Fruit fly (Drosophila melanogaster): ENCODE results near the gene CG14011.
A peak's percentile ranks its signal among the peaks of the same experiment; 100 is the strongest.

The CG14011 gene

dm6 chr2L:5610108-5610507, 29.2 kb upstream of the CG14011 start:
- TF ChIP-seq CG8159 (tag; optimal IDR thresholded peaks at IDR 0.05) (peak; percentile 0), D1 (tag; optimal IDR thresholded peaks at IDR 0.05) (no peak)

DNA sequence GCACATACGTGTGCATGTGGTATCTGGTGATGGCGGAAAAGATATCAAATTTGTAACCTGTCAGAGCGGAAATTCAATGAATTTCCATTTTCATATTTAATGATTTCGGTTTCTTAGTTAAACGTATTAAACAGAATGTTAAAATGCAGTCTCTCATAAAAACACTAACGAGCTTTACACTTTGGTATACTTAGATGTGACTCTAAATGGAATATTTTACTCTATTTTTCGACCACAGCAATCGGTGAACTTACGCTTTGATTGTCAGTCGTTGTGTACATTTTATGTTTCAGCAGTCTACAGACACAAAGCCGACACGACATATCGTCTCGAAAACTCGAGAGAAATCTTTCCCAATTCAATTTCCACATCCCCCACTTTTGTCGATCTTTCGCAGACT, 15.6 kb upstream of the CG14011 start, which contains the start of gene CG18266:
Gene CG18266, plus strand, starts transcription at position 301 of the 400 bp plus-strand sequence.
- TF ChIP-seq CG4496 (GFP tag; IDR thresholded peaks at IDR 0.05) = no peak
- TF ChIP-seq Snoo (tag; optimal IDR thresholded peaks at IDR 0.05) = no peak
- no peak for TF ChIP-seq CG12605 (GFP tag; IDR thresholded peaks at IDR 0.05)
- no peak for TF ChIP-seq CG9948 (tag; optimal IDR thresholded peaks at IDR 0.05)
- no peak for TF ChIP-seq Ets98B (GFP tag; IDR thresholded peaks at IDR 0.05)
- TF ChIP-seq CG32121 (GFP tag; IDR thresholded peaks at IDR 0.05) = no peak
- TF ChIP-seq gl (tag; optimal IDR thresholded peaks at IDR 0.05) = no peak
- TF ChIP-seq CG34367 (tag; optimal IDR thresholded peaks at IDR 0.05) = no peak
- no peak for TF ChIP-seq CG8301 (tag; optimal IDR thresholded peaks at IDR 0.05)
- TF ChIP-seq CG8159 (tag; optimal IDR thresholded peaks at IDR 0.05) = no peak
- no peak for TF ChIP-seq D1 (tag; optimal IDR thresholded peaks at IDR 0.05)
- no peak for TF ChIP-seq CG14655 (GFP tag; optimal IDR thresholded peaks at IDR 0.05)

dm6 chr2L:5593839-5594238, 12.9 kb upstream of the CG14011 start:
- no peak for TF ChIP-seq CG10348 (GFP tag; IDR thresholded peaks at IDR 0.05)
- TF ChIP-seq rn (GFP tag; IDR thresholded peaks at IDR 0.05) = no peak
- no peak for TF ChIP-seq CG9948 (tag; optimal IDR thresholded peaks at IDR 0.05)
- TF ChIP-seq CG32121 (GFP tag; IDR thresholded peaks at IDR 0.05) = no peak

DNA sequence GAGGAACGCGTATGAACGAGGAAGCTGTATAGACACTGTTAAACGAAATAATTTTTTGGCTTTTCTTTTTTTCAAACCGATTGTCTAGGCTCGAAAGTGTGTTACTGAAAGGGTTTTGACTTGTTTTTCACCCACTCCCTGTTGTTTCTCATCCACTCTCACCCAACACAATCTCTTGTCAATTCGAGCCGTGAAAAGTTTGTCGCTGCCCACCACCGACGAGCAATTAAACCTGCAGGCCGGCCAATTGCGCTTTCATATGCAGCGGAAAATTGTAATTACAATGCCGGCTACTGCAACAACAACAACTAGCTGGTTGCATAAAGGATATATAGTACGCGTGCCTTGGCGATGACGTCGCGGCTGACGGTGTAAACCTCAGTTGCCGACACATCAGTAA, 7.4 kb upstream of the CG14011 start, which contains the start of gene CG7251:
Gene CG7251, minus strand, starts transcription at position 101 of the 400 bp plus-strand sequence.
- TF ChIP-seq CG10348 (GFP tag; IDR thresholded peaks at IDR 0.05) (no peak), rn (GFP tag; IDR thresholded peaks at IDR 0.05) (no peak), CG13204 (GFP tag; optimal IDR thresholded peaks at IDR 0.05) (no peak), EcR (GFP tag; optimal IDR thresholded peaks at IDR 0.05) (no peak), gl (tag; optimal IDR thresholded peaks at IDR 0.05) (no peak), CG8301 (tag; optimal IDR thresholded peaks at IDR 0.05) (no peak), Pif1B (GFP tag; optimal IDR thresholded peaks at IDR 0.05) (no peak), CG32121 (GFP tag; IDR thresholded peaks at IDR 0.05) (no peak), CG12605 (GFP tag; IDR thresholded peaks at IDR 0.05) (no peak), CG8159 (tag; optimal IDR thresholded peaks at IDR 0.05) (no peak), CG4496 (GFP tag; IDR thresholded peaks at IDR 0.05) (no peak), CG9948 (tag; optimal IDR thresholded peaks at IDR 0.05) (no peak), CG14655 (GFP tag; optimal IDR thresholded peaks at IDR 0.05) (no peak), CG34367 (tag; optimal IDR thresholded peaks at IDR 0.05) (no peak), CG17806 (tag; optimal IDR thresholded peaks at IDR 0.05) (no peak)

DNA sequence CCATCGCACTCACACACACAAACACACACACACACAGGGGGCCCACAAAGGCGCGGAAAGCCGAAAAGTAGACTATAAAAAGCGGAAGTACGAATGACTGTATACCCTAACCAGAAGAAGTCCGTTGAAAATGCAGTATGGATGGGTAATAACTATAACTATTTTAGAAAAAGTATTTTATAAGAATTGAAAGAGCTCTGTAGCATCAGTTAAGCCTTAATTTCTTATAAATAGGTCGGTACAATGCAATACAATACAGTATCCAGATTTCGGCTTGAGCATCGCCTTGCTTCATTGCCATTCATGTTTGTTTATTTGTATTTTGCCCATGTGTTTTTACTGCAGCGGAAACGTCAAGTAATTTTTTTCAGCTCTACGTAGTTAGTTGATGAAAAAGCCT, 11.4 kb downstream of the CG14011 start:
- TF ChIP-seq Ets98B (GFP tag; IDR thresholded peaks at IDR 0.05) (peak; percentile 43; the same call in 1 of the 2 replicates), CG13204 (GFP tag; optimal IDR thresholded peaks at IDR 0.05) (no peak), fd96Ca (GFP tag; IDR thresholded peaks at IDR 0.05) (peak; percentile 49; the same call in 2 of the 3 replicates), CG12605 (GFP tag; IDR thresholded peaks at IDR 0.05) (no peak), Pif1B (GFP tag; optimal IDR thresholded peaks at IDR 0.05) (peak; percentile 26), CG4496 (GFP tag; IDR thresholded peaks at IDR 0.05) (no peak), Pif1A (GFP tag; optimal IDR thresholded peaks at IDR 0.05) (peak; percentile 30), CG14655 (GFP tag; optimal IDR thresholded peaks at IDR 0.05) (peak; percentile 48), gl (tag; optimal IDR thresholded peaks at IDR 0.05) (no peak), CG34367 (tag; optimal IDR thresholded peaks at IDR 0.05) (no peak), CG8301 (tag; optimal IDR thresholded peaks at IDR 0.05) (no peak), CG9948 (tag; optimal IDR thresholded peaks at IDR 0.05) (no peak), Snoo (tag; optimal IDR thresholded peaks at IDR 0.05) (no peak), CG10348 (GFP tag; IDR thresholded peaks at IDR 0.05) (no peak), rn (GFP tag; IDR thresholded peaks at IDR 0.05) (no peak), CG32121 (GFP tag; IDR thresholded peaks at IDR 0.05) (no peak), CG17806 (tag; optimal IDR thresholded peaks at IDR 0.05) (no peak), CG15710 (tag; optimal IDR thresholded peaks at IDR 0.05) (peak; percentile 57), EcR (GFP tag; optimal IDR thresholded peaks at IDR 0.05) (no peak), CG8159 (tag; optimal IDR thresholded peaks at IDR 0.05) (peak; percentile 62), D1 (tag; optimal IDR thresholded peaks at IDR 0.05) (no peak)

- TF ChIP-seq rn (GFP tag; IDR thresholded peaks at IDR 0.05) (peak; percentile 40; the same call in 1 of the 2 replicates), fd96Ca (GFP tag; IDR thresholded peaks at IDR 0.05) (peak; percentile 44; the same call in 1 of the 3 replicates), CG10348 (GFP tag; IDR thresholded peaks at IDR 0.05) (no peak), CG4496 (GFP tag; IDR thresholded peaks at IDR 0.05) (peak; percentile 89), CG13204 (GFP tag; optimal IDR thresholded peaks at IDR 0.05) (no peak), CG8159 (tag; optimal IDR thresholded peaks at IDR 0.05) (peak; percentile 71), Pif1B (GFP tag; optimal IDR thresholded peaks at IDR 0.05) (peak; percentile 0), CG15710 (tag; optimal IDR thresholded peaks at IDR 0.05) (peak; percentile 64), CG34367 (tag; optimal IDR thresholded peaks at IDR 0.05) (peak; percentile 30), D1 (tag; optimal IDR thresholded peaks at IDR 0.05) (no peak), Ets98B (GFP tag; IDR thresholded peaks at IDR 0.05) (peak; percentile 84), CG17806 (tag; optimal IDR thresholded peaks at IDR 0.05) (peak; percentile 60), gl (tag; optimal IDR thresholded peaks at IDR 0.05) (no peak), CG14655 (GFP tag; optimal IDR thresholded peaks at IDR 0.05) (peak; percentile 63), EcR (GFP tag; optimal IDR thresholded peaks at IDR 0.05) (no peak), CG12605 (GFP tag; IDR thresholded peaks at IDR 0.05) (peak; percentile 81), Snoo (tag; optimal IDR thresholded peaks at IDR 0.05) (no peak), CG8301 (tag; optimal IDR thresholded peaks at IDR 0.05) (peak; percentile 63), Pif1A (GFP tag; optimal IDR thresholded peaks at IDR 0.05) (peak; percentile 20), CG32121 (GFP tag; IDR thresholded peaks at IDR 0.05) (peak; percentile 72; the same call in 1 of the 2 replicates), CG9948 (tag; optimal IDR thresholded peaks at IDR 0.05) (peak; percentile 57)
These were observed 13.8 kb downstream of the CG14011 start for dm6 chr2L:5567103-5567502.

Data from whole organism, pupa.